Worm (Caenorhabditis elegans) whole organism, L4/young adult: Measurements from ENCODE around the gene F20A1.6.

Source experiments
- W03F9.2 ChIP-seq: fragments of 150-350 bp; optimal IDR thresholded peaks from 2 replicates; lab custom pipeline; 2014; ENCODE audit warnings: missing biosample characterization, missing genetic modification characterization
- dao-5 ChIP-seq: sonication (generic microtip); optimal IDR thresholded peaks from 2 replicates; lab custom pipeline; 2016; ENCODE audit warnings: missing genotype, missing genetic modification characterization, moderate library complexity, missing compliant biosample characterization
- him-1 ChIP-seq: sonication (generic microtip); optimal IDR thresholded peaks from 2 replicates; lab custom pipeline; 2016; ENCODE audit warnings: missing genotype, missing genetic modification reagents, missing genetic modification characterization, missing compliant biosample characterization

DNA sequence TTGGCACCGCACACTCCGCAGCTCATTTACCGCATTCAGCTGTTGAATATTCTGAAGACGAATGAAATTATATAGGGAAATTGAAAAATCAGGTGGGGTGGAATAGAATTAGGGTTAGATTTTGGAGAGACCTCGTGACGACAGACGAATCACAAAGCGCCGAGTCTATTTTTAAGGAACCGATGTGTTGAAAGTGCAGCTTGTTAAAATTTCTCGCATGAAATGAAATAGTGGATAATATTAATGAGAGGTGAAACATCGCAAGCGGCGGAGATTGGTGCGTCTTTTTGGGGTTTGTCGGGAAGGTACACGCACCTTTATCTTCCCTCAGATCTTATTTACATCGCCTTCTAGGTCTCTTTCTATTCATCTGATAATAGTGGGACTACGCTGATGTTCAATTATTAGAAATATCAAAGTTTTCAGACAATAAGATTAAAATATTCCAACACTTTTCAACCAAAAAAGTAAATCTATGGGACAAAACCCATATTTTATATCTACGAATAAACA is 37.3 kb downstream of the F20A1.6 start, which contains the start of gene nhr-140:
- TF ChIP-seq W03F9.2 (no peak), him-1 (no peak), dao-5 (tag; lab: Kevin White, UChicago) (no peak)
